Worm (Caenorhabditis elegans): ENCODE results near the gene F13H8.6.

ce11 chrII:6281002-6281401 is 5.8 kb downstream of the F13H8.6 start, which contains the start of gene scly-1:
- no peak for TF ChIP-seq snu-23 (GFP tag; optimal IDR thresholded peaks at IDR 0.05)
- TF ChIP-seq nhr-11 (tag; optimal IDR thresholded peaks at IDR 0.05), result no peak
- TF ChIP-seq lin-13 (GFP tag; optimal IDR thresholded peaks at IDR 0.05), result no peak
